Fruit fly (Drosophila melanogaster) S2 (cell line): ENCODE results near the gene mthl8.
A peak's percentile ranks its signal among the peaks of the same experiment; 100 is the strongest.

Experiments used
- CG8478 ChIP-seq: fragments of >200 bp; optimal IDR thresholded peaks from 2 replicates; lab custom pipeline; 2018
- CTCF ChIP-seq, 2 experiments: fragments of >200 bp; optimal IDR thresholded peaks; 2 replicates each; lab custom pipeline; 2018

mthl8 gene

dm6 chr3L:22069-22468 lies at the start of gene mthl8:
Gene mthl8, plus strand, starts transcription at chr3L:22428.
- TF ChIP-seq CG8478 (lab: Kevin White, UChicago) (no peak), CTCF (optimal IDR thresholded peaks at IDR 0.05; lab: Kevin White, UChicago) (peak in 1 of 2 experiments; percentile 34)

DNA sequence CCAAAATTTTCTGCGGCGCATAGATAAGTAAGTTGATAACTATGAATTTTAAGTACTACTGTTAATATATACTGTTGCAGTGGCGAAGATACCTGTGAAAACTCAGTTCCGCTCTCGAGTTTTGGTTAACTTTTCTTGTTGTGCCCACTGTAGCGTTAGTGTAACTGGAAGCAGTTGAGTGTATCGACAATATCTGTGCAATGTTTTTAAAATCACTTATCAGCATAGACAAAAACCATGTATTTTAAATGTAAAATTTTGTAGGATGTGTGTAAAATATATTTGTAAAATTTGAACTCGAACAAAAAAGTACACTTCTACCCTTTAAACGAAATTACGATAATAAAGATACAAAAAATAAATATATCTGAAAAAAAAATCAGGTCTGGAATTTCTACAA lies 3.7 kb downstream of the mthl8 start:
- TF ChIP-seq CG8478 (lab: Kevin White, UChicago): no peak
- TF ChIP-seq CTCF (optimal IDR thresholded peaks at IDR 0.05; lab: Kevin White, UChicago): peak in 1 of 2 experiments; percentile 43

DNA sequence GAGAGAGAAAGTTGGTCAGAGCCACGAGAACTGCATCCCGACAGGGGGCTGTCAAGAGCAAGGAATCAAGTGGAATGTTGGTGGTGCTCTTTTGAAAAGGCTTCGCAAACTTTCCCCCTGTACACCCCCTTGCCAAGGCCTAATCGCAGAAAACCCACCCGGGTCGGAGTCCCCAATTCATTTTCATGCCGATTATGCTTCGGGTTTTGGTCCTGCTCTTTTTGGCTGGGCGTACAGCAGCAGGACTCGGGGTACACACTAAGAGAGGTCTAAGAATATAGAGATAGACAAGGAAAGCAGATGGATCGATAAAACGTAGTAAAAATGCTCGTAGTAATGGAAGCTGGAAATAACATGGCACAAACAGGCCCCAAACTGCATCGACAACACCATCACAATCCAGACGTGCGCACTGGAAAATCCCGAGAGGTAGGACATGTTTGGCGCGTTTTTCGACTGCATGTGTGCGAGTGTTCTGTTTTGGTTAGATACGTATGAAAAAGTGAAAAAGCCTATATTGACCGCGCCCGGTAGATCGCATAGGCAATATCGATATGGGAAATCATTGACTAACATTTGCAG lies 4.6 kb downstream of the mthl8 start:
- TF ChIP-seq CTCF (optimal IDR thresholded peaks at IDR 0.05; lab: Kevin White, UChicago): no peak
- no peak for TF ChIP-seq CG8478 (lab: Kevin White, UChicago)

DNA sequence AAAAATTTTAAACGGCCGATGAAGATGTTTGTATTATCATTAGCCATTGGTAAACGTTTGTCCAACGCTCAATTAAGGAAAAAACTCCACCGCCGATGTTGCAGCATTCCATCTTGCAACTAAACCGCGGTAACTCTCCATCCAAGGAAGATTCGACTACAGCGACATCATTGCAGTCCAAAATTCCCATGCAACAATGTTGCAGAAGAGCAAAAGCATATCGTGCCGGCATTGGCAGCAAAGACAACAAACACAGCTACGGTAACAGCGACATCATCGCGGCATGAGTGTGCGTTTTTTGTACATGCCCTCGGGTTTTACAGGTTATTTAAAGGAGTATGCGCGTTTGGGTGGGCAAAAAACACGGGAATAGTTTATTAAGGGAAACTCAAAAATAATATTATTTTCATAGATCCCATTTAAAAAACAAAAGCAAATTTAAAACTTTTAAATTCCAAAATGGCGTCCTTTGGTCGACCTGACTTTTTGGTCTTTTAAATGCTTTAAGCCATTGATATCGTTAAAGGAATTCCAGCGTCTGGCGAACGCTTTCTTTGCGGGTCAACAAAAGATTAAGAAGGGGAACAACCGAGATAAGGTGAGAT lies 7.5 kb downstream of the mthl8 start:
- TF ChIP-seq CTCF (optimal IDR thresholded peaks at IDR 0.05; lab: Kevin White, UChicago) (no peak), CG8478 (lab: Kevin White, UChicago) (no peak)

DNA sequence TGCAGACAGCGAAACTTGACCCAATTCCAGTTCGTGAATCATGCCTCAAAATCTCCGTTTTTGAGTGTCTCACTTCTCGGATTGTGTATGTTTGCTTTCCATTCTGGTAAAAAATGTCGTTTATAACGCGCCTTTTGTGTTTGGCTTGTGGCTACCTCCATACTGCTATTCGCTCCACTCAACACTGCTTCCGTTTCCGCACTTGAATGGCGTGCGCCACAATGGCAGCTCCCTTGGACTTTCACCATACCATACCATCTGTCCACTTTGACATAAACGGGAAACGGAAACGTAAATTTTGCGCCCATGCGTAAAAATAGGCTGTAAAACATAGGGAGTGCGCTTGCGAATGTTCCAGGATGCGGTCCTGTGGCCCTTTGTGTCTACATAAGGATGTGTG lies 12.4 kb downstream of the mthl8 start:
- TF ChIP-seq CG8478 (lab: Kevin White, UChicago) (no peak), CTCF (optimal IDR thresholded peaks at IDR 0.05; lab: Kevin White, UChicago) (no peak)

DNA sequence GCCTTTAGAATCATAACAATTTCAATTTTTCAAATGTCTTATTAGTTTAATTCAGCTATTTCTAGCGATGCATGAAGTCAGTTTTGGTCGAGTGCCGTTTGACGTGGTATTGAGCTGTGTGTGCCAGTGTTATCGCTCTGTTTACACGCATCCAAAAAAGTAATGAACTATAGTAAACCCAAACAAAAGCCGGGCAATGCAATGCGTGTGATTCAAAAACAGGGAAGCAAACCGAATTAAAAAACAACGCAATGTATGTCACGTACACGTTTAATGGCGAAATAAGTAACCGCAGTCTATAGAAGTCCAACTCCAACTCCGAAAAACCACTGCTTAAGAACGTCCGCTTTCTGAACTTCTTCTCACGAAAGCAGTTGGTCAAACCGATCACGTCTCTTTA lies 15.7 kb downstream of the mthl8 start:
- no peak for TF ChIP-seq CG8478 (lab: Kevin White, UChicago)
- no peak for TF ChIP-seq CTCF (optimal IDR thresholded peaks at IDR 0.05; lab: Kevin White, UChicago)

DNA sequence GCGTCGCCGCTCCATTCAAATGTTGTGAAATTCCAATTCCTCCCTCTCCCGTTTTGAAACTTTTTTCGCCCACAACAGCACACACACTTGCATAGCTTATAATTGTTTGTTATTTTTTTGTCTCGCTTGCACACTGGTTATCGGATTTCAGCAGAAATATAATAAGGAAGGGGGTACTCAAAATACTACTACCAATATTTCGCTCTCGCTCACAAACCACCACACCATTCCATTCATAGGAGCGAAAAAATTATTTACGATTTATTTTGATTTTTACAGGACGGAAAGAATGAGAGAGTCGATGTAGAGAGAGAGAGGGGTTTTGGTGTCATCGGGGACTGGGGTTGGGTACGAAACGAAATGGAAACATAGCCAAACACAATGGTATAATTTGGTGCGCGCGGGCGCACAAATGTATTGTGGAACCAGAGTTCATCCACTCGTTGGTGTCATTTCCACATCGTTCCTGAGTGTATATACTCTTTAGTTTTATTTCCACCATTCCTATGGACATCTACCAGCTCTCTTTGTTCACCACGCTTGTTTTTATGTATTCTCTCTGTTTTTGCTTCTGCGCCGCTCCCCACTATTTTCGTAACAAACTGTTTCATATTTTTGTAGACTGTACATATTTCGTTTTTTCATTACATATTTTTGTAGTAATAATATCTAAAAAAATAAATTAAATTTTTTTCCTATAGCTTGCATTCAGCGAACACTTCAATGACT lies 18.1 kb downstream of the mthl8 start:
- peak in 1 of 2 experiments; percentile 17 for TF ChIP-seq CTCF (optimal IDR thresholded peaks at IDR 0.05; lab: Kevin White, UChicago)
- TF ChIP-seq CG8478 (lab: Kevin White, UChicago): no peak

DNA sequence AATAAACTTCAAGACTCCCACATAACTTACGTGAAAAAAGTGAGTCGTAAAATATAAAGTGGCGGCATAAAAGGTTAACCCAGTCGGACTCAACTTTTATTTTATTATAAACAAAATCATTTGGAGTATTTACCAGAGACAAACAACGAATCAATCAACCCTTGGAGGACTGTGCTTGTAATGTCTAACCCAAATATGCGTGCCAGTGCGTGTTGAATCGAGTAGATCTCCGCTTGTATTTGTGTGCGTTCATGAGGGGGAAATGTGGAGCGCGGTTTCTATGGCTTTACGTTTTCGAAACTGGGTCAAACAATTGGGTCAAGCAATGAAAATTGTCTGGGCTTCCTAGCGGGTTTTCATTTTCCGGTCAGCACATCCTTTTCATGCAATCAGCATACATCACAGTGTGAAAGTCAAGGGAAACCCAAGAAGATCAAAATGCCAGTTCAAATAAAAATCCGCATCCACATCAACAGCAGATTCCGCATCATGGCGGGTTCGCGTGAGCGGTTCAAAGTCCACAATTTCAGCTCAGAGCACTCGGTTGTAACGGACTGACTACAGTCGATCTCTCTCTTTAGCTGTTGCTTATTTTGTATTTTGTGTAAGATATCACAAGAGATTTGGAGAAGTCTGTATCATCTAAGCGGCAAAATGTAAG lies 19.3 kb downstream of the mthl8 start:
- TF ChIP-seq CG8478 (lab: Kevin White, UChicago) (no peak), CTCF (optimal IDR thresholded peaks at IDR 0.05; lab: Kevin White, UChicago) (no peak)

DNA sequence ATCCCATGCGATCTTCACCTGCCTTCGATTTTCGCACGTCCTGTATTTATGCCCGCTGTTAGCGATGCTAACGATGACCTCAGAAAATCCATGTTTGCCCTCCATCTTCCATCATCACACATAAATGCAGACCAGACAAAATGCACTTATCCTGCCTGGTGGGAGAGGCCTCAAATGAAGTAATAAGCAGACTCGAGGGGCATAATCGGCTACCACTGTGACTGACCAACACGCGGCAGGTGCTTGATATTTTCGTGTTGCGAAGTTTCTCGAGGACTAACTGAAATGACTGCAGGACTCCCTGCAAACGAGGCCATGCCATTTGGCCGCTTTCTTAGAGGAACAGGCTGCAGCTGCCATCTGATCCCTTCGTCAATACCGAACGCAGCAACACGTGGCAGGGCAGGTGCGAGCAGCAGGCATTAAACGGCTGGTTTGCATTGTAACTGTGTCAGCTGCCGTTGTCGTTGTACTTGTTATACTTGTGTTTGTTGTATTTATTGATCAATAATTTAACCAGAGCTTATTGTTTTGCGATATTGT lies 25.5 kb downstream of the mthl8 start:
- TF ChIP-seq CTCF (optimal IDR thresholded peaks at IDR 0.05; lab: Kevin White, UChicago): no peak
- TF ChIP-seq CG8478 (lab: Kevin White, UChicago): no peak

DNA sequence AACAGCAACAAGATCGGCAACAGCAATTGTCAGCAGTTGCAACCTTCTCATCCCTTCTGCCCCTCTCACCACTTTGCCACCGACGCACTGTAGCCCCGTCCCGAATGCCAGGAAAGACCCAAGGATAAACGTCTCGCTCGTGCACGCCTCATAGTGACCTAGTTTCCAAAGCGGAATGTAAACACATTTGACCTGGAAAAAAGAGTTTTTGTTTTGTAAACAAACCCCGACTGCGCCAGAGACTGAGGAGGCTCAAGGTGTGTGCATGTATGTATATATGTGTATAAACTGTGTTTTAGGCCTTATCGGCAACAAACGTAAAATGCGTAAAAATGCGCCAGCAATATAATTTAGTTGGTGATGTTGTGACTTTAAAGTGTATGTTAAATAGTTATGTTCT lies 27.5 kb downstream of the mthl8 start:
- no peak for TF ChIP-seq CTCF (optimal IDR thresholded peaks at IDR 0.05; lab: Kevin White, UChicago)
- no peak for TF ChIP-seq CG8478 (lab: Kevin White, UChicago)

DNA sequence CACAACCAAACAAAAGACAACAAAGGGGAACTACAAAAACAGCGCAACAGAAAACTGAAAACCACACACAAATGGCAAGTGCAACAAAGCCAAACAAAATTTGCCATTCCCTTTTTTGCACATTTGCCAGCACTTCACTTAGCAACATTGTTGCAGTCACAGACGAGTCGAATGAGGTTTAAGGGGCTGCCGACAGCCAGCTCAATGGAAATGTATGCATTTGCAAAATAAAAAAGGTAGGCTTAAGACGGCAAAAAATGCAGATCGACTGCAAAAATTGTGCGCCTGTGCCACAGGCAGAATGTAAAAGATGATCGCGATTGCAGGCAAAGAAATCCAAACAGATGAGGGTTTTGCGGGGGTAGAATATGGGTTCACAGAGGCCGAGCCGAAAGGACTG lies 28.6 kb downstream of the mthl8 start:
- TF ChIP-seq CTCF (optimal IDR thresholded peaks at IDR 0.05; lab: Kevin White, UChicago) (no peak), CG8478 (lab: Kevin White, UChicago) (no peak)

DNA sequence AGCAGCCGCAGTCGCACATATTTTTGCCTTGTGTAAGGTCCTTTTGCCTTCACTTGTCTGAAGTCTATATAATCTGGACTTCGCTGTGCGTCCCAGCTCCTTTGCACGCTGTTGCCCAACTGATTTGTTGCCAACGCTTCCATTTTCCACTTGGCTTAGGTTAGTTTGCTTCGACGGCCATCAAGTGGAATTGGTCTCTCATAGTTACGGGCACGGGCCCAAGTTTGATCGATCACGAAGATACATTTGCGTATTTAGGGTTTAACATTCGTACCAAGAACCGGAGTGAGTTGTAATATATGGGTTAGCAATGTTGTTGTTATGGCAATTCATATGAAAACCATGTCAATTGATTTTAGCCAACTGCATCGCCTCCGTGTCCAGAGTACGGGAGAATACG lies 32.4 kb downstream of the mthl8 start, which contains the start of gene CG43149:
Gene CG43149, minus strand, starts transcription at position 101 of the 400 bp plus-strand sequence.
- TF ChIP-seq CG8478 (lab: Kevin White, UChicago): no peak
- TF ChIP-seq CTCF (optimal IDR thresholded peaks at IDR 0.05; lab: Kevin White, UChicago): no peak

DNA sequence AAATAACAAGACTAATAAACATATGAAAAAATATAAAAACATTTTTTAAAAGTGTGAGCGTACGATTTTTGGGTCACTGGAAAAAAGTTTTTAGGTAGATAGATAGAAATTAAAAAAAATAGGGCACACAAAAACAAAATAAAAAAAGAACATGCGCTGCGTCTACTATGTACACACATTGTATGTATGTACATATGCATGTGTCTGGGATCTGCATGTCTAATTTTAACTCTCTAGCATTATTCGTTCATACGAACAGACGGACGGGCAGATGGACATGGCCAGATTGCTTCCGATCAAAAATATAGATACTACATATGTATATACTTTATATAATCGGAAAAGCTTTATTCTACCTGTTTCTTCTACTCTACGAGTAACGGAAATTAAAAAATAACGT lies 34.3 kb downstream of the mthl8 start:
- TF ChIP-seq CG8478 (lab: Kevin White, UChicago): no peak
- TF ChIP-seq CTCF (optimal IDR thresholded peaks at IDR 0.05; lab: Kevin White, UChicago): no peak

DNA sequence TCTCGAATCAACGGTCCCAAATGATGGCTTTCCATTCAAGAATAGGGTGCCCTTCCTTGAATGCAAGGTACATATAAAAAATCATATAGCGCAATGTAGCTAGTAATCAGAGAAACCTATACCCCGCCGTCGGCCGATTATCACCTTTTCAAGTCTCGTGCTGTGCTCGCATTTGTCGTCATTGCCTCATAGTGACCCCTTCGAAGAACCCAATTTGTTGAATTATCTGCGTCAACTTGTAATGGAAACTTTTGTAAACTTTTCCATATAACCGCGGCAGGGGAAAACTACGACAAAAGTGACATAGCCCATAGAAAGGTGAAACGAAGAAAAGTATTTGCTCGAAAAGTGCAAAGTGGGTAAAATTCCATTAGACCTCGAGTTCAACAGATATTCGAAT lies 35.4 kb downstream of the mthl8 start:
- TF ChIP-seq CG8478 (lab: Kevin White, UChicago) (no peak), CTCF (optimal IDR thresholded peaks at IDR 0.05; lab: Kevin White, UChicago) (no peak)

DNA sequence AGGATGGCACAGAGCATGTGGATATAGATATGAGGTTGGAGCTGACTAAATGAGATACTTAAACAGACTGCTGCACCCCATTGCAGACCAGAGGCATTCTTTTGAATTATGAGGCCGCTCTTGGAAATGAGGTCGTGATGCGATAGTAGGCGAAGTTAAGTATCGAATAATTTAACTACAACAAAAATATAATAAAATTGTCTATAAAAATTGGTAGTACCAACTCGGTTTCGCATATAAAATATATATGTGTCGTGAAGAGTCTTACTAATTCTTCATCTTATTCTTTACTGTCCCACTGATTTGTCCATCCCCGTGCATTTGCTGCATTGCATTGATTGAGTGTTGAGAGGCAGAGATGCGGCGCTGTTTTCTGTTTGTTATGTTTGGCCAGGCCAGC lies 37.8 kb downstream of the mthl8 start:
- no peak for TF ChIP-seq CG8478 (lab: Kevin White, UChicago)
- TF ChIP-seq CTCF (optimal IDR thresholded peaks at IDR 0.05; lab: Kevin White, UChicago): no peak
